Fruit fly (Drosophila melanogaster) whole organism, embryonic: ENCODE results near the gene CG9389.

Source experiments
- Adf1 ChIP-seq: fragments of 200-800 bp; sonication (Bioruptor generic); IDR thresholded peaks from 2 replicates; pipeline ENCODE4 v1.3.6; 2022; ENCODE audit warnings: missing biosample characterization, missing genetic modification characterization
- CG1024 ChIP-seq: fragments of 200-800 bp; sonication (Bioruptor generic); IDR thresholded peaks from 2 replicates; pipeline ENCODE4 v1.3.6; 2022; ENCODE audit warnings: missing biosample characterization, missing genetic modification characterization
- CG10462 ChIP-seq: fragments of 200-800 bp; sonication (Bioruptor generic); optimal IDR thresholded peaks from 2 replicates; lab custom pipeline; 2016; ENCODE audit warnings: missing biosample characterization, missing genetic modification characterization
- CG10959 ChIP-seq: fragments of 200-800 bp; sonication (Bioruptor generic); IDR thresholded peaks from 2 replicates; pipeline ENCODE4 v1.3.6; 2022; ENCODE audit warnings: missing biosample characterization, missing genetic modification characterization
- CG11085 ChIP-seq: fragments of 200-800 bp; sonication (Bioruptor generic); IDR thresholded peaks from 2 replicates; pipeline ENCODE4 v1.3.6; 2022; ENCODE audit warnings: missing biosample characterization, missing genetic modification characterization
- CG11093 ChIP-seq: fragments of 200-800 bp; sonication (Bioruptor generic); IDR thresholded peaks from 3 replicates; pipeline ENCODE4 v1.3.6; 2022; ENCODE audit warnings: missing biosample characterization, missing genetic modification characterization
- CG12219 ChIP-seq: fragments of 200-800 bp; sonication (Bioruptor generic); optimal IDR thresholded peaks from 3 replicates; lab custom pipeline; 2018; ENCODE audit warnings: missing biosample characterization, mild to moderate bottlenecking, missing genetic modification characterization
- CG13123 ChIP-seq: fragments of 200-800 bp; sonication (Bioruptor generic); optimal IDR thresholded peaks from 2 replicates; lab custom pipeline; 2016; ENCODE audit warnings: missing biosample characterization, missing genetic modification characterization
- CG13424 ChIP-seq: fragments of 200-800 bp; sonication (Bioruptor generic); optimal IDR thresholded peaks from 2 replicates; lab custom pipeline; 2019; ENCODE audit warnings: missing biosample characterization, mild to moderate bottlenecking, missing genetic modification characterization, moderate library complexity
- CG15514 ChIP-seq: fragments of 200-800 bp; sonication (Bioruptor generic); optimal IDR thresholded peaks from 3 replicates; lab custom pipeline; 2017; ENCODE audit warnings: missing biosample characterization, missing genetic modification characterization, mild to moderate bottlenecking, moderate library complexity, missing genetic modification reagents
- CG16815 ChIP-seq: fragments of 200-800 bp; sonication (Bioruptor generic); optimal IDR thresholded peaks from 3 replicates; lab custom pipeline; 2017; ENCODE audit warnings: missing biosample characterization, mild to moderate bottlenecking, missing genetic modification characterization
- CG17359 ChIP-seq: fragments of 200-800 bp; sonication (Bioruptor generic); optimal IDR thresholded peaks from 3 replicates; lab custom pipeline; 2018; ENCODE audit warnings: missing biosample characterization, mild to moderate bottlenecking, missing genetic modification characterization, moderate library complexity
- CG17912 ChIP-seq: fragments of 200-800 bp; sonication (Bioruptor generic); optimal IDR thresholded peaks from 2 replicates; lab custom pipeline; 2018; ENCODE audit warnings: missing biosample characterization, mild to moderate bottlenecking, missing genetic modification characterization
- CG18764 ChIP-seq: fragments of 200-800 bp; sonication (Bioruptor generic); optimal IDR thresholded peaks from 3 replicates; lab custom pipeline; 2016; ENCODE audit warnings: missing biosample characterization, missing genetic modification characterization
- CG30403 ChIP-seq: fragments of 200-800 bp; sonication (Bioruptor generic); optimal IDR thresholded peaks from 3 replicates; lab custom pipeline; 2016; ENCODE audit warnings: missing biosample characterization, missing genetic modification characterization
- CG31441 ChIP-seq: fragments of 200-800 bp; sonication (Bioruptor generic); IDR thresholded peaks from 2 replicates; pipeline ENCODE4 v1.3.6; 2022; ENCODE audit warnings: missing biosample characterization, missing genetic modification characterization
- CG3838 ChIP-seq: fragments of 200-800 bp; sonication (Bioruptor generic); optimal IDR thresholded peaks from 3 replicates; lab custom pipeline; 2016; ENCODE audit warnings: missing biosample characterization, missing genetic modification characterization
- CG4730 ChIP-seq: fragments of 200-800 bp; sonication (Bioruptor generic); IDR thresholded peaks from 2 replicates; pipeline ENCODE4 v1.3.6; 2022; ENCODE audit warnings: missing biosample characterization, missing genetic modification characterization
- CG5245 ChIP-seq: fragments of 200-800 bp; sonication (Bioruptor generic); optimal IDR thresholded peaks from 3 replicates; lab custom pipeline; 2016; ENCODE audit warnings: missing biosample characterization, missing genetic modification characterization
- CG6175 ChIP-seq: fragments of 200-800 bp; sonication (Bioruptor generic); IDR thresholded peaks from 3 replicates; pipeline ENCODE4 v1.3.6; 2022; ENCODE audit warnings: missing biosample characterization, missing genetic modification characterization
- CG7372 ChIP-seq: fragments of 200-800 bp; sonication (Bioruptor generic); IDR thresholded peaks from 2 replicates; pipeline ENCODE4 v1.3.6; 2022; ENCODE audit warnings: missing biosample characterization, missing genetic modification characterization
- CG7839 ChIP-seq: fragments of 200-800 bp; sonication (Bioruptor generic); optimal IDR thresholded peaks from 3 replicates; lab custom pipeline; 2018; ENCODE audit warnings: missing biosample characterization, mild to moderate bottlenecking, missing genetic modification characterization, moderate library complexity
- CG8388 ChIP-seq: fragments of 200-800 bp; sonication (Bioruptor generic); optimal IDR thresholded peaks from 2 replicates; lab custom pipeline; 2019; ENCODE audit warnings: missing biosample characterization, mild to moderate bottlenecking, missing genetic modification characterization, moderate library complexity
- CG9932 ChIP-seq: fragments of 200-800 bp; sonication (Bioruptor generic); IDR thresholded peaks from 2 replicates; pipeline ENCODE4 v1.3.6; 2022; ENCODE audit warnings: missing biosample characterization, missing genetic modification characterization
- CHES-1-like ChIP-seq: fragments of 200-800 bp; sonication (Bioruptor generic); optimal IDR thresholded peaks from 2 replicates; lab custom pipeline; 2016; ENCODE audit warnings: missing biosample characterization, missing genetic modification characterization
- Drgx ChIP-seq: fragments of 200-800 bp; sonication (Bioruptor generic); IDR thresholded peaks from 2 replicates; pipeline ENCODE4 v1.3.6; 2022; ENCODE audit warnings: missing biosample characterization, missing genetic modification characterization
- Eip74EF ChIP-seq, 2 experiments: fragments of 200-800 bp in 1 of 2; fragments of >200 bp in 1 of 2; sonication (Bioruptor generic) in 1 of 2; optimal IDR thresholded peaks; 2 replicates each; lab custom pipeline; 2017 to 2019; ENCODE audit warnings: missing biosample characterization in 2 of 2, missing genetic modification characterization in 2 of 2, mild to moderate bottlenecking in 1 of 2, moderate library complexity in 1 of 2
- HLH54F ChIP-seq: fragments of 200-800 bp; sonication (Bioruptor generic); optimal IDR thresholded peaks from 3 replicates; lab custom pipeline; 2016; ENCODE audit warnings: missing biosample characterization, missing genetic modification characterization
- HmgZ ChIP-seq: fragments of 200-800 bp; sonication (Bioruptor generic); optimal IDR thresholded peaks from 2 replicates; lab custom pipeline; 2018; ENCODE audit warnings: missing biosample characterization, mild to moderate bottlenecking, missing genetic modification characterization
- Oaz ChIP-seq: fragments of 200-800 bp; sonication (Bioruptor generic); IDR thresholded peaks from 2 replicates; pipeline ENCODE4 v1.3.6; 2022; ENCODE audit warnings: missing biosample characterization, missing genetic modification characterization
- Optix ChIP-seq: fragments of 200-800 bp; sonication (Bioruptor generic); IDR thresholded peaks from 3 replicates; pipeline ENCODE4 v1.3.6; 2022; ENCODE audit warnings: missing biosample characterization, missing genetic modification characterization
- Ptx1 ChIP-seq: fragments of 200-800 bp; sonication (Bioruptor generic); IDR thresholded peaks from 2 replicates; pipeline ENCODE4 v1.3.6; 2022; ENCODE audit warnings: missing biosample characterization, missing genetic modification characterization
- aop ChIP-seq: fragments of 200-800 bp; sonication (Bioruptor generic); IDR thresholded peaks from 2 replicates; pipeline ENCODE4 v1.3.6; 2022; ENCODE audit warnings: missing biosample characterization, missing genetic modification characterization
- cad ChIP-seq: fragments of >200 bp; optimal IDR thresholded peaks from 2 replicates; lab custom pipeline; 2017; ENCODE audit warnings: missing biosample characterization, missing genetic modification characterization
- cg ChIP-seq: fragments of 200-800 bp; sonication (Bioruptor generic); optimal IDR thresholded peaks from 3 replicates; lab custom pipeline; 2019; ENCODE audit warnings: missing biosample characterization, mild to moderate bottlenecking, missing genetic modification characterization, moderate library complexity
- chinmo ChIP-seq: fragments of 200-800 bp; sonication (Bioruptor generic); IDR thresholded peaks from 4 replicates; pipeline ENCODE4 v1.3.6; 2022; ENCODE audit warnings: missing biosample characterization, missing genetic modification characterization; ENCODE audit not compliant: partially characterized antibody
- dysf ChIP-seq: fragments of 200-800 bp; sonication (Bioruptor generic); IDR thresholded peaks from 3 replicates; pipeline ENCODE4 v1.3.6; 2022; ENCODE audit warnings: missing biosample characterization, missing genetic modification characterization
- esg ChIP-seq: fragments of 200-800 bp; sonication (Bioruptor generic); conservative IDR thresholded peaks from 2 replicates; pipeline ENCODE4 v1.3.6; 2022; ENCODE audit warnings: missing biosample characterization, missing genetic modification characterization
- ewg ChIP-seq: fragments of 200-800 bp; sonication (Bioruptor generic); optimal IDR thresholded peaks from 3 replicates; lab custom pipeline; 2017; ENCODE audit warnings: mild to moderate bottlenecking, missing biosample characterization, missing genetic modification reagents, missing genetic modification characterization
- grn ChIP-seq: fragments of 200-800 bp; sonication (Bioruptor generic); optimal IDR thresholded peaks from 3 replicates; lab custom pipeline; 2017; ENCODE audit warnings: missing biosample characterization, missing genetic modification characterization
- gsb ChIP-seq: fragments of 200-800 bp; sonication (Bioruptor generic); IDR thresholded peaks from 2 replicates; pipeline ENCODE4 v1.3.6; 2022; ENCODE audit warnings: missing biosample characterization, missing genetic modification characterization
- ham ChIP-seq: fragments of 200-800 bp; sonication (Bioruptor generic); IDR thresholded peaks from 2 replicates; pipeline ENCODE4 v1.3.6; 2022; ENCODE audit warnings: missing biosample characterization, missing genetic modification characterization
- klu ChIP-seq: fragments of 200-800 bp; sonication (Bioruptor generic); IDR thresholded peaks from 2 replicates; pipeline ENCODE4 v1.3.6; 2022; ENCODE audit warnings: missing biosample characterization, missing genetic modification characterization
- lola ChIP-seq, 3 experiments: fragments of >200 bp in 2 of 3; fragments of 200-800 bp in 1 of 3; sonication (Bioruptor generic) in 1 of 3; optimal IDR thresholded peaks; 2 replicates each; lab custom pipeline; 2017 to 2019; ENCODE audit warnings: missing biosample characterization in 3 of 3, missing genetic modification characterization in 3 of 3, mild to moderate bottlenecking in 1 of 3, moderate library complexity in 1 of 3
- scrt ChIP-seq: fragments of 200-800 bp; sonication (Bioruptor generic); optimal IDR thresholded peaks from 2 replicates; lab custom pipeline; 2018; ENCODE audit warnings: missing biosample characterization, mild to moderate bottlenecking, missing genetic modification characterization, moderate library complexity
- sug ChIP-seq: fragments of 200-800 bp; optimal IDR thresholded peaks from 2 replicates; lab custom pipeline; 2019; ENCODE audit warnings: missing biosample characterization, mild to moderate bottlenecking, missing genetic modification characterization, moderate library complexity
- tna ChIP-seq: fragments of 200-800 bp; sonication (Bioruptor generic); IDR thresholded peaks from 2 replicates; pipeline ENCODE4 v1.3.6; 2022; ENCODE audit warnings: missing biosample characterization, missing genetic modification characterization; ENCODE audit not compliant: partially characterized antibody
- trem ChIP-seq: fragments of 200-800 bp; optimal IDR thresholded peaks from 3 replicates; lab custom pipeline; 2019; ENCODE audit warnings: missing biosample characterization, mild to moderate bottlenecking, missing genetic modification characterization, moderate library complexity
- trh ChIP-seq: fragments of 200-800 bp; sonication (Bioruptor generic); optimal IDR thresholded peaks from 2 replicates; lab custom pipeline; 2016; ENCODE audit warnings: missing biosample characterization, missing genetic modification characterization
- zen2 ChIP-seq: fragments of 200-800 bp; sonication (Bioruptor generic); IDR thresholded peaks from 3 replicates; pipeline ENCODE4 v1.3.6; 2022; ENCODE audit warnings: missing biosample characterization, missing genetic modification characterization; ENCODE audit not compliant: partially characterized antibody
- zfh1 ChIP-seq: fragments of 200-800 bp; sonication (Bioruptor generic); IDR thresholded peaks from 3 replicates; pipeline ENCODE4 v1.3.6; 2022; ENCODE audit warnings: missing biosample characterization, missing genetic modification characterization

CG9389 gene

DNA sequence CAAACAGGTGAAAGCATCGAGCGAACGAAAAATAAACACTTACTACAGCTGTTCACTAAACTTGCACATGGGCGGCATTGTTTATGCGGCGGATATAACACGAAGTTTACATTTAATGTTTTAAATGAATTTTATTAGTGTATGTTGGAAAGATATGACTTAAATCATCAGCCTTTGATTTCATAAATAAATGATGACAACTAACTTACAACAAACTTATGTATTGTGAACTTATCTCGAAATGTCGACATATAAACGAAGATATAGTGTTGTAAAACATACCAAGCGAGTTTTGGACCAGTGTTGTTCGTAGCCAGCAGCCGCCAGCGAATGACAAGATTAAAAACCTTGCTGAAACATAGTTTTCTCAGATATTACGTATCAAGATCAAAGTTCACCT, 34.0 kb upstream of the CG9389 start, which contains the start of the genes CG11309 and CG7632 (continued):
- TF ChIP-seq sug (tag; lab: Kevin White, UChicago) (peak; percentile 99), chinmo (GFP tag; lab: Robert Waterston, UW) (no peak), CG31441 (GFP tag; lab: Robert Waterston, UW) (peak; percentile 100), HLH54F (peak; percentile 98), zen2 (no peak), Adf1 (GFP tag; lab: Robert Waterston, UW) (peak; percentile 83), CG8388 (GFP tag; lab: Kevin White, UChicago) (peak; percentile 100), CG4730 (GFP tag; lab: Robert Waterston, UW) (peak; percentile 83), Oaz (GFP tag; lab: Robert Waterston, UW) (peak; percentile 97), CG10462 (GFP tag; lab: Kevin White, UChicago) (peak; percentile 98), CG5245 (GFP tag; lab: Kevin White, UChicago) (peak; percentile 98), HmgZ (tag; lab: Kevin White, UChicago) (peak; percentile 100), CG1024 (GFP tag; lab: Robert Waterston, UW) (peak; percentile 95), cad (no peak), tna (GFP tag; lab: Robert Waterston, UW) (0 out of 2 replicates have a peak, but pooled peaks have one; percentile 29), zfh1 (peak; percentile 99), gsb (GFP tag; lab: Robert Waterston, UW) (peak; percentile 94), lola (GFP tag; optimal IDR thresholded peaks at IDR 0.05; lab: Kevin White, UChicago) (peak in 1 of 3 experiments; percentile 100), CG7839 (tag; lab: Kevin White, UChicago) (peak; percentile 99), cg (peak; percentile 29), CG15514 (GFP tag; lab: Kevin White, UChicago) (peak; percentile 96), dysf (GFP tag; lab: Robert Waterston, UW) (peak; percentile 98), CG10959 (GFP tag; lab: Robert Waterston, UW) (peak; percentile 97), ham (GFP tag; lab: Robert Waterston, UW) (peak; percentile 86), CG12219 (GFP tag; lab: Kevin White, UChicago) (peak; percentile 100), Optix (GFP tag; lab: Robert Waterston, UW) (peak; percentile 89), CG18764 (peak; percentile 98), ewg (GFP tag; lab: Kevin White, UChicago) (peak; percentile 96), CG11085 (GFP tag; lab: Robert Waterston, UW) (peak; percentile 89), esg (GFP tag; lab: Robert Waterston, UW) (peak; percentile 96), grn (peak; percentile 85), CHES-1-like (GFP tag; lab: Kevin White, UChicago) (peak; percentile 98), CG17912 (peak; percentile 99), CG16815 (peak; percentile 92), Ptx1 (peak; percentile 96), CG13123 (GFP tag; lab: Kevin White, UChicago) (peak; percentile 97), CG11093 (GFP tag; lab: Robert Waterston, UW) (peak; percentile 91), CG9932 (peak; percentile 96), trh (GFP tag; lab: Kevin White, UChicago) (peak; percentile 96), CG17359 (peak; percentile 99), CG30403 (GFP tag; lab: Kevin White, UChicago) (peak; percentile 99), CG3838 (GFP tag; lab: Kevin White, UChicago) (peak; percentile 96), aop (peak; percentile 92), CG7372 (GFP tag; lab: Robert Waterston, UW) (peak; percentile 97), klu (GFP tag; lab: Robert Waterston, UW) (peak; percentile 89), Eip74EF (GFP tag; optimal IDR thresholded peaks at IDR 0.05; lab: Kevin White, UChicago) (peak in 1 of 2 experiments; percentile 100), CG13424 (tag; lab: Kevin White, UChicago) (peak; percentile 100), Drgx (GFP tag; lab: Robert Waterston, UW) (peak; percentile 99), CG6175 (GFP tag; lab: Robert Waterston, UW) (peak; percentile 93), scrt (GFP tag; lab: Kevin White, UChicago) (peak; percentile 99), trem (tag; lab: Kevin White, UChicago) (peak; percentile 98)
